Fruit fly (Drosophila melanogaster): ENCODE data around the gene CG3581.

CG3581 gene

DNA sequence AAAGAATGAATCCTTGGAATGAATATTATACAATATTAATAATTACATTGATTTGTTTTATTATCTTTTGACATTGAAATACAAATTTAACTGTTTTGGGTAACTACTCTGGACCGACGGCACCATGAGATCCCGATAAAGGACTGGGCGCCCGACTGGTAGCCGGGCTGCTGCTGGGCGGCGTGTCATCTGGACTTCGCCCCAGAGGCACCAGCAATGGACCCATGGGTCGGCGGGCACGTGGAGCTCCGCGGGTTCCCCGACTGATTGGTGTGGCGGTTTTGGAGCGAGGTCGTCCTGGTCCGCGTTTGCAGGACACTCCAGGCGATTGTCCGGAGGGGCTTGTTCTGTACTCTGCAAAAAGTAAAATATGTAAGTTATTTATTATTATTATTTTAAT lies 5.5 kb downstream of the CG3581 start:
- TF ChIP-seq sqz (GFP tag; optimal IDR thresholded peaks at IDR 0.05) (no peak), Ets65A (GFP tag) (peak; percentile 91)

DNA sequence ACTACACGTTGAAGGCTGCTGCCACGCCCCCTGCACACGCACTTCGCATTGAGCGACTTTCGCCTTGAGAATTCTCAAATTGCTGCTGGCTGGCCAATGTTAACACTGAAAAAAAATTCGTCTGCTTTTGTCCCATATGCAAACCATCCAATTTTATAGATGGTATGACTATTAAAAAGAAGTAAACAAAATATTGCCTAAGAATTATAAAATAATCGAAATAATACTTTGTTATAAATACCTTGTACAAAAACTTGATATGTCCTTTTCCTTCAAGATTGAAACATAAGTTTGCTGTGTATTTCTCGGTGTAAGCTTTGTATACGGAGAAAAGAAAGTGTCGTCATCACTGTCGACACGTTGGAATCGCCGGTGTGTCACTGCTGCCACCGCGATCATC lies 11.7 kb downstream of the CG3581 start:
- no peak for TF ChIP-seq sqz (GFP tag; optimal IDR thresholded peaks at IDR 0.05)
- no peak for TF ChIP-seq gfzf (GFP tag; optimal IDR thresholded peaks at IDR 0.05)
- TF ChIP-seq ato (GFP tag; IDR thresholded peaks at IDR 0.05; ENCODE audit: partially characterized antibody) = no peak
- TF ChIP-seq CG8359 (GFP tag; optimal IDR thresholded peaks at IDR 0.05; ENCODE audit: borderline replicate concordance) = no peak
- no peak for TF ChIP-seq Ets97D (GFP tag; optimal IDR thresholded peaks at IDR 0.05)
- TF ChIP-seq disco-r (GFP tag; optimal IDR thresholded peaks at IDR 0.05) = no peak

DNA sequence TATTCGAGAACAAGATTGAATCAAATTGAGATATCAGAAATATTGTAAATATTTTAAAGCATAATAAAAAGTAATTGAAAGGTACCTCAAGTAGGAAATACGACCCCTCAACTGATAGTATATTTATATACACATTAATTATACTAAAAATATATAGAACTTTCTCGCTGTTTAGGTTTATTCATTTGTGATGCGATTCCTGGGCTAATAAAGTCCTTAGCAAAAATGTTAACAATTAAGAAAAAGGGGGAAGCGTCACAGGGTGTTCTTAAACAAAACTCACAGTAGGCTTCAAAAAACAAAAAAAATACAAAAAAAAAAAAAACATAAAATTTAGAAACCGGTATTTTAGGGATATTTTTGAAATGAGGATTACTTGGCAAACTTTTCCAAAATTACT lies 20.8 kb downstream of the CG3581 start, which contains the start of gene CG43203:
TSS of gene CG43203 (plus strand) at position 301 of the 400 bp plus-strand sequence.
- no peak for TF ChIP-seq zfh2 (GFP tag; optimal IDR thresholded peaks at IDR 0.05)
- no peak for TF ChIP-seq CG10366 (GFP tag; IDR thresholded peaks at IDR 0.05)

DNA sequence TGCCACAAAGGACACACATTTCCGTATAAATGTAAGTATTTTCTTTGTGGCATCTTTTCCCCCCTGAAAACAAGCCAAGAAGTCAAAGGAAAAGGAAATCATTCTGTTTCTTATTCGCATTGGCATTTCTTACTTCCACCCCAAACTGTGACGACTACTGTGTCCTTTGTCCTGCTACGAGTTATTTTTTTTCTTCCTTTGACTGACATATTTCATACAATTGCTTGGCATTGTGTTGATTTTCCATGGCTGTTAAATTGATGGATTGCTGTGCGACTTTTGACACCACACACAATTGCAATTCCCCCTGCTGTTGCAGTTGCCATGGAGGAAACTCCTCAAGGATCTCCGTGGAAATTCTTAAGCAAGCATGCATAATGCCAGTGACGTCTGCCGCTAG lies 22.5 kb downstream of the CG3581 start:
- no peak for TF ChIP-seq prd (optimal IDR thresholded peaks at IDR 0.05)
- peak; percentile 9; the same call in 1 of the 3 replicates for TF ChIP-seq prd (GFP tag; IDR thresholded peaks at IDR 0.05)
- no peak for TF ChIP-seq sqz (GFP tag; optimal IDR thresholded peaks at IDR 0.05)
- no peak for TF ChIP-seq CG6654 (GFP tag; optimal IDR thresholded peaks at IDR 0.05)
- TF ChIP-seq D (optimal IDR thresholded peaks at IDR 0.05) = peak; percentile 89
- TF ChIP-seq D (GFP tag; optimal IDR thresholded peaks at IDR 0.05) = no peak
- no peak for TF ChIP-seq ERR (GFP tag; optimal IDR thresholded peaks at IDR 0.05)
- TF ChIP-seq tll (GFP tag; optimal IDR thresholded peaks at IDR 0.05) = peak in 1 of 2 experiments; percentile 71
- TF ChIP-seq hth (optimal IDR thresholded peaks at IDR 0.05) = peak; percentile 25
- TF ChIP-seq cad (GFP tag; optimal IDR thresholded peaks at IDR 0.05) = peak; percentile 19
- no peak for TF ChIP-seq CG1529 (GFP tag; optimal IDR thresholded peaks at IDR 0.05)
- TF ChIP-seq CHES-1-like (GFP tag; optimal IDR thresholded peaks at IDR 0.05) = no peak
- peak; percentile 21 for TF ChIP-seq zen (tag; optimal IDR thresholded peaks at IDR 0.05)
- peak; percentile 57 for TF ChIP-seq pros (GFP tag; optimal IDR thresholded peaks at IDR 0.05)
- no peak for TF ChIP-seq CG10959 (GFP tag; IDR thresholded peaks at IDR 0.05)
- no peak for TF ChIP-seq tx (GFP tag; optimal IDR thresholded peaks at IDR 0.05)
- no peak for TF ChIP-seq ac (GFP tag; optimal IDR thresholded peaks at IDR 0.05)
- no peak for TF ChIP-seq Fer3 (tag; optimal IDR thresholded peaks at IDR 0.05)

DNA sequence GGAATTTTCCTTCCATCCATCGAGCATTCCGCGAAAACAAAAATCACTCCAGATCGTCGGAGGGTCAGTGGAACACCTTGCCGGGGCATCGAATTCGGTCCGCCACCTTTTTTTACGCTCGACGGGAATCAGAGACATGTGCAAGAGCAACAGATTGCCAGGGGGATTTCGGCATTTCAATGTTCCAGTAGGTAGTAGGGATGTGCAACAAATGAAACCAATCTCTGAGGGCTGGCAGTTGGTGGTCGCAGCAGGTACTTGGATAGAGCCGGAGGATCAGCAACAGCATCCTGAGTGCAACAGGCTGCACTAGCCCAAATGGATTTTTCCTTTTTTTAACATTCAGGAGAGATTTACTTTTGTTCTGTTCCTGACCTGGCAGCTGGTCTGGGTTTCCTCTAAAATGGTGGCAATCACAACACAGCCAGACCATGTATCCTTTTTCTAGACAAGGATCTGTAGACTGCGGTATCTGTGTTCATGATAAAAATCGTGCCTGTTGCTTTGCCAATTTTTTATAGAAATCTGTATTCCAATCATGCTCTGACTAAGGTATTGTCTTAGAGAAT lies 24.1 kb downstream of the CG3581 start:
- TF ChIP-seq slou (GFP tag; optimal IDR thresholded peaks at IDR 0.05) (no peak), Neu2 (GFP tag; optimal IDR thresholded peaks at IDR 0.05; ENCODE audit: borderline replicate concordance) (peak; percentile 48), grn (GFP tag; optimal IDR thresholded peaks at IDR 0.05) (peak; percentile 30), CG17802 (tag; optimal IDR thresholded peaks at IDR 0.05) (no peak), D (optimal IDR thresholded peaks at IDR 0.05) (peak; percentile 92), D (GFP tag; optimal IDR thresholded peaks at IDR 0.05) (no peak), Kr (GFP tag; optimal IDR thresholded peaks at IDR 0.05) (peak; percentile 31), amos (GFP tag; IDR thresholded peaks at IDR 0.05; ENCODE audit: partially characterized antibody) (peak; percentile 10; the same call in 1 of the 2 replicates), Sox100B (GFP tag; optimal IDR thresholded peaks at IDR 0.05) (no peak), twi (tag; optimal IDR thresholded peaks at IDR 0.05) (peak; percentile 97), cad (GFP tag; optimal IDR thresholded peaks at IDR 0.05) (peak; percentile 67), pros (GFP tag; optimal IDR thresholded peaks at IDR 0.05) (peak; percentile 28), NFAT (GFP tag; IDR thresholded peaks at IDR 0.05) (no peak), Chrac-16 (GFP tag; optimal IDR thresholded peaks at IDR 0.05) (no peak), ac (GFP tag; optimal IDR thresholded peaks at IDR 0.05) (peak; percentile 60), zen (tag; optimal IDR thresholded peaks at IDR 0.05) (peak; percentile 64), insv (GFP tag; optimal IDR thresholded peaks at IDR 0.05) (peak in 1 of 2 experiments; percentile 5), CG15479 (GFP tag; optimal IDR thresholded peaks at IDR 0.05) (peak; percentile 89), tll (GFP tag; optimal IDR thresholded peaks at IDR 0.05) (peak in 1 of 2 experiments; percentile 80), kni (GFP tag; optimal IDR thresholded peaks at IDR 0.05) (peak; percentile 67)
